Worm (Caenorhabditis elegans): ENCODE measurements around the gene Y37E11B.1.

The Y37E11B.1 gene

DNA sequence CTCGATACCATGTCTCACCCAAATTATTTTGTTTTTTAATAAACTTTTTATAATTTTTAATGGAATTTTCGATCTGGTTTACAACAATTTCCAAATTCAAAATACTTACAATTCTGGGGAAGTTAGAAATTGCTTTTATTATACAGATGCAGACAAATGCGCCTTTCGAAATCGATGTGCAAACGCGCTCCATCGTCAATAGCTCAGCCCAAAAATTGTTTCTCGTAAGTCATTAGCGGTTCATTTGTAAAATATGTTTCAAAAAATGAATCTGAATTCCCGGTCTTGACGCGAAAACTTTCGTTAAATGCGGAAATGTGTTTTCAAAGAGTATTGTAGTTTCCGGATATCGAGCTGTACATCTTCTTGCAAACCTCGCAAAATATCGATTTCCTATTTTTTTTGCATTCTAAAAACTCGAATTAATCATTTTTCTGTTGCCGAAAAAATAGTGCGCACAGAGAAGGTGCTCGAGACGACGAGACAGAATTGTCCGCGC, at the start of gene Y37E11B.1:
TSS of gene Y37E11B.1 (plus strand) at position 145 of the 499 bp plus-strand sequence.
- TF ChIP-seq nhr-28 (tag; optimal IDR thresholded peaks at IDR 0.05) (no peak), ztf-11 (tag; optimal IDR thresholded peaks at IDR 0.05) (no peak), eor-1 (tag; optimal IDR thresholded peaks at IDR 0.05) (no peak), fkh-2 (tag; optimal IDR thresholded peaks at IDR 0.05) (no peak), unc-62 (GFP tag; optimal IDR thresholded peaks at IDR 0.05) (no peak), nhr-23 (tag; optimal IDR thresholded peaks at IDR 0.05) (no peak), lin-15B (tag; optimal IDR thresholded peaks at IDR 0.05) (no peak), ama-1 (optimal IDR thresholded peaks at IDR 0.05) (no peak), aly-2 (tag; optimal IDR thresholded peaks at IDR 0.05) (no peak), sea-2 (GFP tag; optimal IDR thresholded peaks at IDR 0.05) (no peak)

DNA sequence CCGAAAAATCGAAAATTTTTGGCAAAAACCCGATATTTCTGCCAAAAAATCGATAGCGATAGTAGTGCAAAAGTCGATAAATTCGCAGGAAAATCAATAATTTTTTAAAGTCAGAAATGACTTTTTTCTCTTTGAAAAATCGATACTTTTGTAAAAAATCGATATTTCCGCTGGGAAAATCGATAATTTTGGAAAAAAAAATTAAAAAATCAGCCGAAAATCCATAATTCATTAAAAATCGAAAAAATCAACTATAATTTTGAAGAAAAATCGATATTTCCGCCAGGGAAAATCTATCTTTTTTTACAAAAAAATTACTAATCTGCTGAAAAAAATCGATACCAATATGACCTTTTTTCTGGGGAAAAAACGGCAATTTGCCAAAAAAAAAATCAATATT, 47.9 kb upstream of the Y37E11B.1 start:
- TF ChIP-seq ceh-28 (tag; optimal IDR thresholded peaks at IDR 0.05) = peak; percentile 93
- TF ChIP-seq daf-12 (tag; optimal IDR thresholded peaks at IDR 0.05) = no peak

DNA sequence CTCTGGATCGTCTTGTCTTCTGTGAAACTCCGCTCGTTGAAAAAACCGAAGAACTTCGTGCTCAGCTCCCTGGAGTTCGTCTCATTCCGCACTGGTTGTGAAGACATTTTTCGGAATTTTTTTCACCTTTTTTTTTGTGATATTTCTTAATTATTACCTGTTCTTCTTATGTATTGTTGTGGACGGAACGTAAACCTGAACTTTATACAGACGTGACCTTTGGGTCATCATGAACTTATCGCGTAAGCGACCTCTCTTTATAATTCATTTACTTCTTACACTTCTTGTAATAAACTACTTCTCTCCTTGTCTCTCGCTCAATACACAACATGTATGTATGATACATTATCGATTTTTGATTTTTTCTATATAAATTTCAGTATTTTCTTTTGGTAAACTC, 47.3 kb upstream of the Y37E11B.1 start, which contains the start of gene M57.1:
TSS of gene M57.1 (plus strand) at position 301 of the 400 bp plus-strand sequence.
- TF ChIP-seq skn-1 (tag; optimal IDR thresholded peaks at IDR 0.05) = no peak
- TF ChIP-seq nhr-12 (tag; optimal IDR thresholded peaks at IDR 0.05) = no peak
- no peak for TF ChIP-seq nhr-25 (tag; optimal IDR thresholded peaks at IDR 0.05)

DNA sequence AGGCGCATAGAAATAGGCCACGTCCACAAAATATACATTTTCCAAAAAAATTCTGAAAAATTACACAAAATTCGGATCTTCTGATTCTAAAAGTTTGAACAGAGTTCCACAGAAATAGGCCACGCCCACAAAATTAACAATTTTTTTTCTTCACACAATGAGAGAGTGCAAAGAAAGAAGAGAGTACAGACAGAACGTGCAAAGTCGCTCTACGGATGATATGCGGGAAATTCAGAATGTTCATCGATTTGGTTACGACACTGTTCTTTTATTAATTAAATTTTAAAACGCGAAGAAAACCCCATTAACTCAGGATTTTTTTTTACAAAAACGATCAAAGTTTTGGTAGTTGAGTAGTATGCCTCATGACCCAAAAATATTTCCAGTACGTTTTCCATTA, 46.4 kb upstream of the Y37E11B.1 start:
- TF ChIP-seq egl-27 (tag; optimal IDR thresholded peaks at IDR 0.05) (no peak), nhr-12 (tag; optimal IDR thresholded peaks at IDR 0.05) (no peak), nhr-237 (tag; optimal IDR thresholded peaks at IDR 0.05) (no peak), nfya-1 (tag; optimal IDR thresholded peaks at IDR 0.05; ENCODE audit: insufficient read depth) (peak; percentile 35), lin-15B (tag; optimal IDR thresholded peaks at IDR 0.05) (peak; percentile 46), nhr-25 (tag; optimal IDR thresholded peaks at IDR 0.05) (peak; percentile 15), hmg-11 (tag; optimal IDR thresholded peaks at IDR 0.05) (peak; percentile 26), jun-1 (tag; optimal IDR thresholded peaks at IDR 0.05) (no peak), ceh-82 (tag; optimal IDR thresholded peaks at IDR 0.05) (no peak), ceh-28 (tag; optimal IDR thresholded peaks at IDR 0.05) (no peak), lin-39 (tag; optimal IDR thresholded peaks at IDR 0.05) (no peak), pha-4 (tag; optimal IDR thresholded peaks at IDR 0.05) (peak; percentile 48), sea-2 (GFP tag; optimal IDR thresholded peaks at IDR 0.05) (no peak)

DNA sequence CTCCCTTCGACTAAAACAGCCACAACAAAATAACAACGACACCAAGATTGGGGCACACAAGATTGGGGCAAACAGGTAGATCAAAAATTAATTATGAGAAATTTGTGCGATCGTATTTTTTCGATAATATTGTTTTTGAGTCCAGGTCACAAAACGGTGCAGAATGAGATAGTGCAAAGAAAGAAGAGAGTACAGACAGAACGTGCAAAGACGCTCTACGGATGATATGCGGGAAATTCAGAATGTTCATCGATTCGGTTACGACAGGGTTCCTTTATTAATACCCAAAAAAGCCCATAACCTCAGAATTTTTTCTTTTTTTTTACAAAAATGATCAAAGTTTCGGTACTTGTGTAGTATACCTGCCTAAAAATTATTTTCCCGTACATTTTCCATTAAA, 40.2 kb upstream of the Y37E11B.1 start:
- TF ChIP-seq nhr-43 (tag; optimal IDR thresholded peaks at IDR 0.05; ENCODE audit: poor library complexity, severe bottlenecking) (no peak), elt-1 (tag; optimal IDR thresholded peaks at IDR 0.05) (no peak), nfya-1 (tag; optimal IDR thresholded peaks at IDR 0.05; ENCODE audit: insufficient read depth) (no peak), ztf-4 (tag; optimal IDR thresholded peaks at IDR 0.05) (no peak), hmg-11 (tag; optimal IDR thresholded peaks at IDR 0.05) (peak; percentile 15), ceh-9 (tag; optimal IDR thresholded peaks at IDR 0.05) (no peak), nhr-237 (tag; optimal IDR thresholded peaks at IDR 0.05) (no peak)

DNA sequence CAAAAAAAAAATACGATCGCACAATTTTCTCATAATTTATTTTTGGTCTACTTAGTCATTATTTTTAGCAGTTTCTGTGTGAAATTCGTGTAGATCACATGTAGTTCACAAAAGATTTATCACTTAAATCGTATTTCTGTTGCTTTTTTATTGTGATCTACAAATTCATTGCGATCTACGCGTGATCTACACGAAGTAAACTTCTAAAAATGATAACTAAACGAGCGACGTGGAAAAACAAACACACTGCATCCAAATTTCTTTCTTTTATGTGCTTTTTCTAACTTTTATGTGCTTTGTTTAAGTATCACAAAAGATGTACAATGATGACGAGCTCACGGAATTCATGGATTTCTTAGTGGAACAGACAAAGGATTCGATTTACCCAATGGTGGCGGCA, 39.5 kb upstream of the Y37E11B.1 start, which contains the start of gene B0212.3:
TSS of gene B0212.3 (plus strand) at position 301 of the 400 bp plus-strand sequence.
- TF ChIP-seq pha-4 (tag; optimal IDR thresholded peaks at IDR 0.05) (no peak), aly-2 (tag; optimal IDR thresholded peaks at IDR 0.05) (no peak), mdl-1 (tag; optimal IDR thresholded peaks at IDR 0.05) (no peak), nhr-76 (tag; optimal IDR thresholded peaks at IDR 0.05) (no peak), tbx-2 (tag; optimal IDR thresholded peaks at IDR 0.05) (no peak), nhr-23 (tag; optimal IDR thresholded peaks at IDR 0.05) (no peak)

DNA sequence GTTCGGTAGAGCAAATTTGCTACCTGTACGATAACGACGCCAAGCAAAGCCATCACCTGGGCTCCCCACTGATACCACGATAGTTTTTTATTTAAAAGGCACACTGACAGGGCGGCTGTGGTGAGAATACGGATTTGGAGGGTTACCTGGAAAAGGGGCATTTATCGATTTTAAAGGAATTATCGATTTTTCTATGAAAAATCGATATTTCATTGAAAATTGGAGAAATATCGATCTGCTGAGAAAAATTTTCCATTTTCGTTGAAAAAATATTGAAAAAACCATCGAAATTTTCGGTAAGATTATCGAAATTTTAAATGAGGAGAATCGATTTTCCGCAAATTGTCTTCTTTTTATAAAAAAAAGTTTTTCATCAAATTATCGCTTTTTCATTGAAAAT, 34.4 kb upstream of the Y37E11B.1 start:
- TF ChIP-seq ceh-28 (tag; optimal IDR thresholded peaks at IDR 0.05) (peak; percentile 85), ZK546.5 (tag; optimal IDR thresholded peaks at IDR 0.05) (no peak)

All from whole organism, L3 larva.